Comparison of ENCODE assay signal across 7 fruit fly cellular contexts in genomic region chr3L:12806290-12806743, dm6.
TF ChIP-seq lines count a peak whose summit lies in the region.

No protein-coding gene starts in this region.

- TF ChIP-seq CTCF in whole organism, embryonic (GFP tag; optimal IDR thresholded peaks at IDR 0.05; lab: Kevin White, UChicago), result peak; percentile 7

TF ChIP-seq in Kc167, 6 proteins besides CTCF, POLR2A, EP300 and RAD21:
- TF ChIP-seq psq (optimal IDR thresholded peaks at IDR 0.05; lab: Kevin White, UChicago) (peak; percentile 97), h (optimal IDR thresholded peaks at IDR 0.05; lab: Kevin White, UChicago) (no peak)

TF ChIP-seq in whole organism, 6 proteins besides CTCF, POLR2A, EP300 and RAD21:
- TF ChIP-seq psq (optimal IDR thresholded peaks at IDR 0.05; lab: Kevin White, UChicago), result peak; percentile 80
- TF ChIP-seq Dll (optimal IDR thresholded peaks at IDR 0.05; lab: Kevin White, UChicago), result no peak
TF ChIP-seq in whole organism: peak in this region for 1.

TF ChIP-seq in whole organism, adult, 20 proteins besides CTCF, POLR2A, EP300 and RAD21:
- TF ChIP-seq Mnt (GFP tag; optimal IDR thresholded peaks at IDR 0.05; lab: Kevin White, UChicago), result peak; percentile 66
- TF ChIP-seq CG12768 (GFP tag; optimal IDR thresholded peaks at IDR 0.05; lab: Kevin White, UChicago), result peak; percentile 42
- no peak for TF ChIP-seq CG5204 (GFP tag; optimal IDR thresholded peaks at IDR 0.05; lab: Kevin White, UChicago)
- no peak for TF ChIP-seq ovo (GFP tag; optimal IDR thresholded peaks at IDR 0.05; lab: Kevin White, UChicago)
- TF ChIP-seq pad (GFP tag; optimal IDR thresholded peaks at IDR 0.05; lab: Kevin White, UChicago), result peak; percentile 22
- peak; percentile 77 for TF ChIP-seq tj (GFP tag; optimal IDR thresholded peaks at IDR 0.05; lab: Kevin White, UChicago)
- TF ChIP-seq CG7101 (tag; optimal IDR thresholded peaks at IDR 0.05; lab: Kevin White, UChicago), result peak; percentile 68
- TF ChIP-seq CG11617 (GFP tag; optimal IDR thresholded peaks at IDR 0.05; lab: Kevin White, UChicago), result peak; percentile 69
- peak; percentile 46 for TF ChIP-seq CG7045 (GFP tag; optimal IDR thresholded peaks at IDR 0.05; lab: Kevin White, UChicago)
- peak; percentile 41 for TF ChIP-seq bab1 (GFP tag; optimal IDR thresholded peaks at IDR 0.05; lab: Kevin White, UChicago)
- peak; percentile 86 for TF ChIP-seq cic (GFP tag; optimal IDR thresholded peaks at IDR 0.05; lab: Kevin White, UChicago)
- peak; percentile 75 for TF ChIP-seq CG33017 (tag; optimal IDR thresholded peaks at IDR 0.05; lab: Kevin White, UChicago)
- no peak for TF ChIP-seq Crg-1 (GFP tag; optimal IDR thresholded peaks at IDR 0.05; lab: Kevin White, UChicago)
- TF ChIP-seq Clk (GFP tag; optimal IDR thresholded peaks at IDR 0.05; lab: Kevin White, UChicago), result no peak
- no peak for TF ChIP-seq cnc (optimal IDR thresholded peaks at IDR 0.05; lab: Kevin White, UChicago)
- no peak for TF ChIP-seq Hr96 (GFP tag; optimal IDR thresholded peaks at IDR 0.05; lab: Kevin White, UChicago)
- TF ChIP-seq CG14711 (tag; optimal IDR thresholded peaks at IDR 0.05; lab: Kevin White, UChicago), result peak; percentile 98

TF ChIP-seq in whole organism, embryonic, 481 proteins besides CTCF, POLR2A, EP300 and RAD21 (continues in another document):
- TF ChIP-seq Fer2 (tag; optimal IDR thresholded peaks at IDR 0.05; lab: Kevin White, UChicago) (no peak), org-1 (GFP tag; optimal IDR thresholded peaks at IDR 0.05; lab: Kevin White, UChicago) (peak; percentile 12), tna (GFP tag; IDR thresholded peaks at IDR 0.05; lab: Robert Waterston, UW; ENCODE audit: partially characterized antibody) (no peak), gcm2 (GFP tag; optimal IDR thresholded peaks at IDR 0.05; lab: Kevin White, UChicago) (no peak), CG2712 (tag; optimal IDR thresholded peaks at IDR 0.05; lab: Kevin White, UChicago) (peak; percentile 79), zfh1 (GFP tag; IDR thresholded peaks at IDR 0.05; lab: Robert Waterston, UW) (peak; percentile 38; the same call in 1 of the 3 replicates), E2f1 (GFP tag; IDR thresholded peaks at IDR 0.05; lab: Robert Waterston, UW) (0 out of 2 replicates have a peak, but pooled peaks have one; percentile 19), Dref (GFP tag; IDR thresholded peaks at IDR 0.05; lab: Robert Waterston, UW) (no peak), dpn (GFP tag; optimal IDR thresholded peaks at IDR 0.05; lab: Kevin White, UChicago) (peak in 1 of 2 experiments; percentile 60), Sox100B (GFP tag; optimal IDR thresholded peaks at IDR 0.05; lab: Kevin White, UChicago) (no peak), Xrp1 (GFP tag; IDR thresholded peaks at IDR 0.05; lab: Robert Waterston, UW) (peak; percentile 57), pum (GFP tag; optimal IDR thresholded peaks at IDR 0.05; lab: Kevin White, UChicago) (no peak), CG30431 (GFP tag; optimal IDR thresholded peaks at IDR 0.05; lab: Kevin White, UChicago) (no peak), tup (GFP tag; optimal IDR thresholded peaks at IDR 0.05; lab: Kevin White, UChicago) (no peak), CG18599 (GFP tag; optimal IDR thresholded peaks at IDR 0.05; lab: Kevin White, UChicago) (peak; percentile 73), CG17829 (tag; optimal IDR thresholded peaks at IDR 0.05; lab: Kevin White, UChicago) (peak; percentile 81), MESR4 (GFP tag; optimal IDR thresholded peaks at IDR 0.05; lab: Kevin White, UChicago) (peak; percentile 28)

TF ChIP-seq in whole organism, prepupa, 60 proteins besides CTCF, POLR2A, EP300 and RAD21 (continues in another document):
- TF ChIP-seq eg (GFP tag; IDR thresholded peaks at IDR 0.05; lab: Robert Waterston, UW) (peak; percentile 72; the same call in 2 of the 3 replicates), net (GFP tag; optimal IDR thresholded peaks at IDR 0.05; lab: Kevin White, UChicago) (no peak), Eip75B (GFP tag; optimal IDR thresholded peaks at IDR 0.05; lab: Kevin White, UChicago) (peak; percentile 34), acj6 (GFP tag; optimal IDR thresholded peaks at IDR 0.05; lab: Kevin White, UChicago) (peak; percentile 54), CG6808 (GFP tag; optimal IDR thresholded peaks at IDR 0.05; lab: Kevin White, UChicago) (no peak), achi (GFP tag; optimal IDR thresholded peaks at IDR 0.05; lab: Kevin White, UChicago) (peak; percentile 67), CG8632 (GFP tag; optimal IDR thresholded peaks at IDR 0.05; lab: Kevin White, UChicago) (peak; percentile 67), Hr39 (GFP tag; optimal IDR thresholded peaks at IDR 0.05; lab: Kevin White, UChicago) (peak; percentile 18), CG16779 (tag; optimal IDR thresholded peaks at IDR 0.05; lab: Kevin White, UChicago) (peak; percentile 16), CG7368 (GFP tag; optimal IDR thresholded peaks at IDR 0.05; lab: Kevin White, UChicago) (peak; percentile 57), Sox15 (GFP tag; optimal IDR thresholded peaks at IDR 0.05; lab: Kevin White, UChicago) (no peak), CG11902 (GFP tag; optimal IDR thresholded peaks at IDR 0.05; lab: Kevin White, UChicago) (no peak), CG1621 (tag; optimal IDR thresholded peaks at IDR 0.05; lab: Kevin White, UChicago) (no peak), CG11762 (GFP tag; optimal IDR thresholded peaks at IDR 0.05; lab: Kevin White, UChicago; ENCODE audit: insufficient read depth) (no peak), esn (GFP tag; optimal IDR thresholded peaks at IDR 0.05; lab: Kevin White, UChicago) (peak; percentile 60), ss (GFP tag; optimal IDR thresholded peaks at IDR 0.05; lab: Kevin White, UChicago) (no peak), Sox14 (GFP tag; optimal IDR thresholded peaks at IDR 0.05; lab: Kevin White, UChicago) (peak; percentile 82), Eip93F (GFP tag; optimal IDR thresholded peaks at IDR 0.05; lab: Kevin White, UChicago) (peak; percentile 50), cyc (GFP tag; optimal IDR thresholded peaks at IDR 0.05; lab: Kevin White, UChicago) (peak; percentile 33)

TF ChIP-seq in whole organism, pupa, 21 proteins besides CTCF, POLR2A, EP300 and RAD21:
- TF ChIP-seq CG9948 (tag; optimal IDR thresholded peaks at IDR 0.05; lab: Kevin White, UChicago), result peak; percentile 39
- peak; percentile 45 for TF ChIP-seq CG15710 (tag; optimal IDR thresholded peaks at IDR 0.05; lab: Kevin White, UChicago)
- TF ChIP-seq CG32121 (GFP tag; IDR thresholded peaks at IDR 0.05; lab: Robert Waterston, UW), result peak; percentile 54; the same call in 1 of the 2 replicates
- peak; percentile 56 for TF ChIP-seq Pif1B (GFP tag; optimal IDR thresholded peaks at IDR 0.05; lab: Kevin White, UChicago)
- TF ChIP-seq CG34367 (tag; optimal IDR thresholded peaks at IDR 0.05; lab: Kevin White, UChicago), result peak; percentile 40
- TF ChIP-seq Pif1A (GFP tag; optimal IDR thresholded peaks at IDR 0.05; lab: Kevin White, UChicago), result no peak
- TF ChIP-seq rn (GFP tag; IDR thresholded peaks at IDR 0.05; lab: Robert Waterston, UW), result no peak
- TF ChIP-seq Ets98B (GFP tag; IDR thresholded peaks at IDR 0.05; lab: Robert Waterston, UW), result peak; percentile 76
- peak; percentile 42 for TF ChIP-seq D1 (tag; optimal IDR thresholded peaks at IDR 0.05; lab: Kevin White, UChicago)
- TF ChIP-seq CG8301 (tag; optimal IDR thresholded peaks at IDR 0.05; lab: Kevin White, UChicago), result no peak
- peak; percentile 62 for TF ChIP-seq CG8159 (tag; optimal IDR thresholded peaks at IDR 0.05; lab: Kevin White, UChicago)
- TF ChIP-seq CG12605 (GFP tag; IDR thresholded peaks at IDR 0.05; lab: Robert Waterston, UW), result no peak
- no peak for TF ChIP-seq CG14655 (GFP tag; optimal IDR thresholded peaks at IDR 0.05; lab: Kevin White, UChicago)
- no peak for TF ChIP-seq CG13204 (GFP tag; optimal IDR thresholded peaks at IDR 0.05; lab: Kevin White, UChicago)
- TF ChIP-seq CG4496 (GFP tag; IDR thresholded peaks at IDR 0.05; lab: Robert Waterston, UW), result no peak
- TF ChIP-seq Snoo (tag; optimal IDR thresholded peaks at IDR 0.05; lab: Kevin White, UChicago), result peak; percentile 54
- TF ChIP-seq gl (tag; optimal IDR thresholded peaks at IDR 0.05; lab: Kevin White, UChicago), result no peak
- no peak for TF ChIP-seq fd96Ca (GFP tag; IDR thresholded peaks at IDR 0.05; lab: Robert Waterston, UW)
- no peak for TF ChIP-seq CG10348 (GFP tag; IDR thresholded peaks at IDR 0.05; lab: Robert Waterston, UW)
- TF ChIP-seq CG17806 (tag; optimal IDR thresholded peaks at IDR 0.05; lab: Kevin White, UChicago), result peak; percentile 49
- TF ChIP-seq EcR (GFP tag; optimal IDR thresholded peaks at IDR 0.05; lab: Kevin White, UChicago), result peak; percentile 7
TF ChIP-seq in whole organism, pupa: peak in this region for 11.

TF ChIP-seq in whole organism, wandering third instar larva, 38 proteins besides CTCF, POLR2A, EP300 and RAD21 (continues in another document):
- TF ChIP-seq GATAd (GFP tag; optimal IDR thresholded peaks at IDR 0.05; lab: Kevin White, UChicago) (no peak), Sp1 (GFP tag; optimal IDR thresholded peaks at IDR 0.05; lab: Kevin White, UChicago) (peak; percentile 67), HLH106 (tag; optimal IDR thresholded peaks at IDR 0.05; lab: Kevin White, UChicago) (peak; percentile 63), Vsx2 (GFP tag; optimal IDR thresholded peaks at IDR 0.05; lab: Kevin White, UChicago; ENCODE audit: partially characterized antibody) (no peak), pan (optimal IDR thresholded peaks at IDR 0.05; lab: Kevin White, UChicago) (no peak), OdsH (GFP tag; optimal IDR thresholded peaks at IDR 0.05; lab: Kevin White, UChicago) (peak; percentile 66), h (GFP tag; optimal IDR thresholded peaks at IDR 0.05; lab: Kevin White, UChicago) (peak; percentile 49), Dfd (GFP tag; optimal IDR thresholded peaks at IDR 0.05; lab: Kevin White, UChicago) (no peak), brk (GFP tag; optimal IDR thresholded peaks at IDR 0.05; lab: Kevin White, UChicago) (no peak), Abd-B (GFP tag; optimal IDR thresholded peaks at IDR 0.05; lab: Kevin White, UChicago) (no peak), Myc (optimal IDR thresholded peaks at IDR 0.05; lab: Kevin White, UChicago) (no peak), Rel (GFP tag; optimal IDR thresholded peaks at IDR 0.05; lab: Kevin White, UChicago) (peak; percentile 46), Rel (tag; optimal IDR thresholded peaks at IDR 0.05; lab: Kevin White, UChicago) (peak; percentile 32), Jra (GFP tag; optimal IDR thresholded peaks at IDR 0.05; lab: Kevin White, UChicago) (no peak), br (GFP tag; optimal IDR thresholded peaks at IDR 0.05; lab: Kevin White, UChicago) (peak; percentile 23), CrebA (GFP tag; optimal IDR thresholded peaks at IDR 0.05; lab: Kevin White, UChicago; ENCODE audit: borderline replicate concordance) (no peak), sv (GFP tag; optimal IDR thresholded peaks at IDR 0.05; lab: Kevin White, UChicago) (no peak), Hnf4 (GFP tag; optimal IDR thresholded peaks at IDR 0.05; lab: Kevin White, UChicago) (no peak), lola (GFP tag; optimal IDR thresholded peaks at IDR 0.05; lab: Kevin White, UChicago) (no peak), ey (GFP tag; optimal IDR thresholded peaks at IDR 0.05; lab: Kevin White, UChicago) (peak; percentile 37), sage (GFP tag; optimal IDR thresholded peaks at IDR 0.05; lab: Kevin White, UChicago) (peak; percentile 78), woc (GFP tag; optimal IDR thresholded peaks at IDR 0.05; lab: Kevin White, UChicago) (peak; percentile 55), N (GFP tag; optimal IDR thresholded peaks at IDR 0.05; lab: Kevin White, UChicago) (no peak)
